Worm (Caenorhabditis elegans) whole organism, dauer: ENCODE results near the gene T05G5.4.

Experiments
- unc-62 ChIP-seq: sonication (generic microtip); optimal IDR thresholded peaks from 2 replicates; lab custom pipeline; 2017; ENCODE audit warnings: missing biosample characterization, missing genetic modification reagents, missing genetic modification characterization

The T05G5.4 gene

ce11 chrIII:9748694-9749093 is at the start of gene T05G5.4:
TSS of gene T05G5.4 (plus strand) at chrIII:9748934.
- TF ChIP-seq unc-62 (GFP tag; lab: Kevin White, UChicago): no peak

- no peak for TF ChIP-seq unc-62 (GFP tag; lab: Kevin White, UChicago)
Observed at ce11 chrIII:9699576-9699975, 49.2 kb upstream of the T05G5.4 start, which contains the start of gene tlk-1. TSS of gene tlk-1 (plus strand) at chrIII:9699876.

- no peak for TF ChIP-seq unc-62 (GFP tag; lab: Kevin White, UChicago)
Observed at ce11 chrIII:9700114-9700690, 48.5 kb upstream of the T05G5.4 start.

- no peak for TF ChIP-seq unc-62 (GFP tag; lab: Kevin White, UChicago)
Observed at ce11 chrIII:9701798-9702197, 46.9 kb upstream of the T05G5.4 start.

- TF ChIP-seq unc-62 (GFP tag; lab: Kevin White, UChicago): no peak
Observed at ce11 chrIII:9702665-9703252, 46.0 kb upstream of the T05G5.4 start.

- TF ChIP-seq unc-62 (GFP tag; lab: Kevin White, UChicago): no peak
Observed at ce11 chrIII:9703747-9704605, 44.8 kb upstream of the T05G5.4 start.

- TF ChIP-seq unc-62 (GFP tag; lab: Kevin White, UChicago): no peak
Observed at ce11 chrIII:9704606-9704938, 44.2 kb upstream of the T05G5.4 start.

ce11 chrIII:9705157-9705905 is 43.4 kb upstream of the T05G5.4 start:
- TF ChIP-seq unc-62 (GFP tag; lab: Kevin White, UChicago): no peak

ce11 chrIII:9711163-9711562 is 37.6 kb upstream of the T05G5.4 start:
- no peak for TF ChIP-seq unc-62 (GFP tag; lab: Kevin White, UChicago)

- TF ChIP-seq unc-62 (GFP tag; lab: Kevin White, UChicago): no peak
Observed at ce11 chrIII:9713182-9713581, 35.6 kb upstream of the T05G5.4 start.

- no peak for TF ChIP-seq unc-62 (GFP tag; lab: Kevin White, UChicago)
Observed at ce11 chrIII:9713862-9714261, 34.9 kb upstream of the T05G5.4 start, which contains the start of gene ncx-6. TSS of gene ncx-6 (minus strand) at chrIII:9713949.

ce11 chrIII:9714731-9715130 is 34.0 kb upstream of the T05G5.4 start:
- no peak for TF ChIP-seq unc-62 (GFP tag; lab: Kevin White, UChicago)

- TF ChIP-seq unc-62 (GFP tag; lab: Kevin White, UChicago): no peak
Observed at ce11 chrIII:9717243-9717642, 31.5 kb upstream of the T05G5.4 start.

ce11 chrIII:9720191-9720590 is 28.5 kb upstream of the T05G5.4 start, which contains the start of gene ncx-7:
TSS of gene ncx-7 (minus strand) at chrIII:9720291.
- TF ChIP-seq unc-62 (GFP tag; lab: Kevin White, UChicago): no peak

ce11 chrIII:9721991-9722390 is 26.7 kb upstream of the T05G5.4 start:
- no peak for TF ChIP-seq unc-62 (GFP tag; lab: Kevin White, UChicago)

- TF ChIP-seq unc-62 (GFP tag; lab: Kevin White, UChicago): no peak
Observed at ce11 chrIII:9725114-9725513, 23.6 kb upstream of the T05G5.4 start, which contains the start of gene clec-162. TSS of gene clec-162 (minus strand) at chrIII:9725214.
